Fruit fly (Drosophila melanogaster): ENCODE measurements around the gene ppk28.
A peak's percentile ranks its signal among the peaks of the same experiment; 100 is the strongest.

The ppk28 gene

DNA sequence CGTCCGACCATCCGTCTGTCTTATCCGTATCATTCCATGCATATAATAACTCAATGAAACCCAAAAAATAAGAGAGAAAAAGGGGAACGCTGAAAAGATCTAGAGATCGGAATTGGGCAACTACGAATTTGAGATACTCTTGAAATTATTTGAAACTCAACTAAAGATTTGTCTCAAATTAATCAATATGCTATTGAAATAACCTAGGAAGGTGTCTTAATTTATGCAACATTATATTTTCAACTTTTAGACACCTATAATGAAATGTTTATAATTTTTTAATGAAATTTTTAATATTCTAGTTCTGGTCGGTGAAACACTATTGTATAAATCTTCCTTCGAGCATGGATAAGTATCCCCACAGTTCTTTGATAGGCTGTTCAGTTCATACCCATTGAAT, 45.3 kb upstream of the ppk28 start:
- TF ChIP-seq zen (tag; optimal IDR thresholded peaks at IDR 0.05) (no peak), CG1529 (GFP tag; optimal IDR thresholded peaks at IDR 0.05) (no peak), CG6765 (GFP tag; optimal IDR thresholded peaks at IDR 0.05) (no peak), D19A (tag; optimal IDR thresholded peaks at IDR 0.05) (peak; percentile 73)

DNA sequence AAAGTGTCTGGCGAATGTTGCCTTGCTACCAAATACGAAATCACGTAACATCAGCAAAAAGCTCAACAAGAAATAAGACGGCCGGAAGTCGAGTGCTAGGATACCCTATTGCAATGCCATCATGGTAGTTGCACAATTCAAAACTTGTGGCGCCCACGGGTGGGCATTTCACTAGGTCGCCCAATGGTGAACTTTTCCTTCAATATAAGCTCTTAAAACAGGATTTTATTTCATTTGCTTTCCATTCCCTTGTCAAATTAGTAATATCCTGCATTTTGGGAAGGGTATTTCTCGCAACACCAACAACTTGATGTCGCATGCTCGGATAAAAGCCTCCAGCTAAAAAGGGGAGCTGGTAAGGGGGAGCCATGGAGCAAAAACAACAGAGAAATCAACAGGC, 44.3 kb upstream of the ppk28 start:
- TF ChIP-seq Drgx (GFP tag; IDR thresholded peaks at IDR 0.05) (peak; percentile 61), lbe (GFP tag; optimal IDR thresholded peaks at IDR 0.05) (peak; percentile 43), ab (GFP tag; optimal IDR thresholded peaks at IDR 0.05) (no peak), sens-2 (GFP tag; IDR thresholded peaks at IDR 0.05) (no peak), ro (GFP tag; IDR thresholded peaks at IDR 0.05) (no peak), Bteb2 (GFP tag; optimal IDR thresholded peaks at IDR 0.05) (no peak), ase (GFP tag; IDR thresholded peaks at IDR 0.05) (0 out of 3 replicates have a peak, but pooled peaks have one; percentile 17), D19A (tag; optimal IDR thresholded peaks at IDR 0.05) (peak; percentile 63), sens (GFP tag) (peak; percentile 34), CG1832 (GFP tag; optimal IDR thresholded peaks at IDR 0.05) (no peak), row (GFP tag; IDR thresholded peaks at IDR 0.05) (0 out of 3 replicates have a peak, but pooled peaks have one; percentile 11), Ptx1 (GFP tag; IDR thresholded peaks at IDR 0.05) (peak; percentile 12; the same call in 1 of the 2 replicates)

DNA sequence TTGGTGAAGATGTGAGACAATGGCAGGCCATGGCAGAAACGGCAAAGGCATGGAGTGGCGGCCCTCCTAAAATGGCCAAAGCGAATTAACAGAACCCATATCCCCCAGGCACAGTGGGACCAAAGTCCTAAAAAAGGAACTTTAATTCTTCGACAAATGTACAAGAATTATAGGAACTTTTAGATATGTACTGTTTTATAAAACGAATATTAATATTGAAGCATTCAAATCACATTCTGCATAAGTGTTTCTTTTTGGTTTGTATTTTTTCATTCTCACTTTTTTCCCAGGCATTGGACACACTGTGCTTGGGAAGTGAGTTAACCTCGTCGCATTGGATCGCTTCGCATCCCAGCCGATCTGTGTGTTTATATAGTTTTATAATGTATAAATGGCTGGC, 40.9 kb upstream of the ppk28 start:
- TF ChIP-seq CG2116 (GFP tag; optimal IDR thresholded peaks at IDR 0.05) (no peak), tgo (GFP tag; IDR thresholded peaks at IDR 0.05) (no peak), HLH4C (GFP tag; IDR thresholded peaks at IDR 0.05; ENCODE audit: partially characterized antibody) (no peak), chm (GFP tag; IDR thresholded peaks at IDR 0.05) (no peak), CG7963 (GFP tag; IDR thresholded peaks at IDR 0.05; ENCODE audit: partially characterized antibody) (no peak), grau (tag; optimal IDR thresholded peaks at IDR 0.05) (peak; percentile 3), disco-r (GFP tag; optimal IDR thresholded peaks at IDR 0.05) (no peak), sob (GFP tag; IDR thresholded peaks at IDR 0.05) (no peak), CG16813 (GFP tag; IDR thresholded peaks at IDR 0.05; ENCODE audit: partially characterized antibody) (no peak), Spps (tag; optimal IDR thresholded peaks at IDR 0.05) (no peak), row (GFP tag; IDR thresholded peaks at IDR 0.05) (0 out of 3 replicates have a peak, but pooled peaks have one; percentile 14), CG34224 (GFP tag; IDR thresholded peaks at IDR 0.05; ENCODE audit: partially characterized antibody) (no peak), Hmx (GFP tag; optimal IDR thresholded peaks at IDR 0.05) (no peak), D19A (tag; optimal IDR thresholded peaks at IDR 0.05) (no peak), tio (GFP tag; optimal IDR thresholded peaks at IDR 0.05) (no peak), Rfx (GFP tag; IDR thresholded peaks at IDR 0.05) (no peak), dmrt99B (tag; optimal IDR thresholded peaks at IDR 0.05) (peak; percentile 23), CG1603 (tag; optimal IDR thresholded peaks at IDR 0.05) (no peak), fd64A (GFP tag; optimal IDR thresholded peaks at IDR 0.05) (no peak), CG7839 (tag; optimal IDR thresholded peaks at IDR 0.05) (peak; percentile 18), CG8089 (GFP tag; optimal IDR thresholded peaks at IDR 0.05) (no peak), Mrtf (GFP tag; IDR thresholded peaks at IDR 0.05) (no peak), eyg (GFP tag; optimal IDR thresholded peaks at IDR 0.05) (no peak), Adf1 (GFP tag; IDR thresholded peaks at IDR 0.05) (no peak), ro (GFP tag; IDR thresholded peaks at IDR 0.05) (no peak), Eip74EF (GFP tag; optimal IDR thresholded peaks at IDR 0.05) (no peak), CG16779 (GFP tag; IDR thresholded peaks at IDR 0.05) (no peak), CG18262 (tag; optimal IDR thresholded peaks at IDR 0.05) (peak; percentile 6), CG8944 (GFP tag; optimal IDR thresholded peaks at IDR 0.05) (no peak), Dad (GFP tag; optimal IDR thresholded peaks at IDR 0.05) (no peak), Pdp1 (GFP tag; optimal IDR thresholded peaks at IDR 0.05) (no peak), lilli (GFP tag; optimal IDR thresholded peaks at IDR 0.05) (no peak), CG11723 (GFP tag; optimal IDR thresholded peaks at IDR 0.05) (no peak), D19B (GFP tag; optimal IDR thresholded peaks at IDR 0.05) (no peak), CG11456 (GFP tag; IDR thresholded peaks at IDR 0.05) (no peak), her (GFP tag; optimal IDR thresholded peaks at IDR 0.05) (no peak), CG3847 (GFP tag; IDR thresholded peaks at IDR 0.05) (no peak)

All from whole organism, embryonic.